Fruit fly (Drosophila melanogaster) whole organism, prepupa: ENCODE data around the gene CG5776.

Experiments used
- Blimp-1 ChIP-seq: fragments of 200-800 bp; sonication (Bioruptor generic); optimal IDR thresholded peaks from 3 replicates; lab custom pipeline; 2017; ENCODE audit warnings: missing biosample characterization, missing genetic modification characterization, mild to moderate bottlenecking, moderate library complexity, missing genetic modification reagents
- CG10631 ChIP-seq: fragments of 200-800 bp; sonication (Bioruptor generic); optimal IDR thresholded peaks from 2 replicates; lab custom pipeline; 2016; ENCODE audit warnings: missing biosample characterization, missing genetic modification characterization
- CG10669 ChIP-seq: fragments of 200-800 bp; sonication (Bioruptor generic); optimal IDR thresholded peaks from 3 replicates; lab custom pipeline; 2018; ENCODE audit warnings: missing biosample characterization, mild to moderate bottlenecking, missing genetic modification characterization, moderate library complexity
- CG11294 ChIP-seq: fragments of 200-800 bp; sonication (Bioruptor generic); IDR thresholded peaks from 2 replicates; pipeline ENCODE4 v1.3.6; 2022; ENCODE audit warnings: missing biosample characterization, missing genetic modification characterization
- CG11902 ChIP-seq: fragments of 200-800 bp; sonication (Bioruptor generic); optimal IDR thresholded peaks from 3 replicates; lab custom pipeline; 2016; ENCODE audit warnings: missing biosample characterization, missing genetic modification characterization
- CG1621 ChIP-seq: fragments of 200-800 bp; sonication (Bioruptor generic); optimal IDR thresholded peaks from 3 replicates; lab custom pipeline; 2018; ENCODE audit warnings: missing biosample characterization, mild to moderate bottlenecking, missing genetic modification characterization
- CG16779 ChIP-seq: fragments of 200-800 bp; sonication (Bioruptor generic); optimal IDR thresholded peaks from 3 replicates; lab custom pipeline; 2017; ENCODE audit warnings: missing biosample characterization, mild to moderate bottlenecking, missing genetic modification characterization
- CG31627 ChIP-seq: fragments of 200-800 bp; sonication (Bioruptor generic); optimal IDR thresholded peaks from 3 replicates; lab custom pipeline; 2016; ENCODE audit warnings: missing biosample characterization, missing genetic modification characterization
- CG34406 ChIP-seq: fragments of 200-800 bp; sonication (Bioruptor generic); optimal IDR thresholded peaks from 3 replicates; lab custom pipeline; 2016; ENCODE audit warnings: missing biosample characterization, missing genetic modification characterization
- CG3919 ChIP-seq: fragments of 200-800 bp; sonication (Bioruptor generic); optimal IDR thresholded peaks from 3 replicates; lab custom pipeline; 2016; ENCODE audit warnings: missing biosample characterization, missing genetic modification characterization
- CG4318 ChIP-seq: fragments of 200-800 bp; sonication (Bioruptor generic); optimal IDR thresholded peaks from 3 replicates; lab custom pipeline; 2017; ENCODE audit warnings: missing biosample characterization, mild to moderate bottlenecking, missing genetic modification characterization
- CG6792 ChIP-seq: fragments of 200-800 bp; sonication (Bioruptor generic); optimal IDR thresholded peaks from 3 replicates; lab custom pipeline; 2016; ENCODE audit warnings: missing biosample characterization, missing genetic modification characterization
- CG6808 ChIP-seq: fragments of 200-800 bp; sonication (Bioruptor generic); optimal IDR thresholded peaks from 3 replicates; lab custom pipeline; 2017; ENCODE audit warnings: missing biosample characterization, missing genetic modification characterization, mild to moderate bottlenecking, moderate library complexity, missing genetic modification reagents
- CG7368 ChIP-seq: fragments of 200-800 bp; sonication (Bioruptor generic); optimal IDR thresholded peaks from 3 replicates; lab custom pipeline; 2016; ENCODE audit warnings: missing biosample characterization, missing genetic modification characterization
- CG8119 ChIP-seq: fragments of 200-800 bp; sonication (Bioruptor generic); IDR thresholded peaks from 3 replicates; pipeline ENCODE4 v1.3.6; 2022; ENCODE audit warnings: missing biosample characterization, missing genetic modification characterization
- CG8632 ChIP-seq: fragments of 200-800 bp; sonication (Bioruptor generic); optimal IDR thresholded peaks from 3 replicates; lab custom pipeline; 2016; ENCODE audit warnings: missing biosample characterization, missing genetic modification characterization
- Eip78C ChIP-seq: fragments of 200-800 bp; sonication (Bioruptor generic); peaks from one replicate; lab custom pipeline; 2016; ENCODE audit warnings: missing biosample characterization, missing genetic modification characterization
- Eip93F ChIP-seq: fragments of 200-800 bp; sonication (Bioruptor generic); optimal IDR thresholded peaks from 2 replicates; lab custom pipeline; 2016; ENCODE audit warnings: missing biosample characterization, mild to moderate bottlenecking, missing genetic modification characterization
- Ets21C ChIP-seq: fragments of 200-800 bp; sonication (Bioruptor generic); optimal IDR thresholded peaks from 3 replicates; lab custom pipeline; 2016; ENCODE audit warnings: missing biosample characterization, missing genetic modification characterization
- Ets96B ChIP-seq: fragments of 200-800 bp; optimal IDR thresholded peaks from 2 replicates; lab custom pipeline; 2019; ENCODE audit warnings: missing biosample characterization, mild to moderate bottlenecking, missing genetic modification characterization, moderate library complexity
- Hr38 ChIP-seq: sonication (Bioruptor generic); optimal IDR thresholded peaks from 2 replicates; lab custom pipeline; 2016; ENCODE audit warnings: missing biosample characterization, missing genetic modification characterization
- Hr39 ChIP-seq: fragments of 200-800 bp; sonication (Bioruptor generic); optimal IDR thresholded peaks from 2 replicates; lab custom pipeline; 2016; ENCODE audit warnings: missing biosample characterization, missing genetic modification characterization
- Lpt ChIP-seq: fragments of 200-800 bp; sonication (Bioruptor generic); optimal IDR thresholded peaks from 3 replicates; lab custom pipeline; 2016; ENCODE audit warnings: missing biosample characterization, missing genetic modification characterization
- Sox15 ChIP-seq: fragments of 200-800 bp; sonication (Bioruptor generic); optimal IDR thresholded peaks from 3 replicates; lab custom pipeline; 2016; ENCODE audit warnings: missing biosample characterization, missing genetic modification characterization
- dac ChIP-seq: fragments of 200-800 bp; sonication (Bioruptor generic); optimal IDR thresholded peaks from 2 replicates; lab custom pipeline; 2017; ENCODE audit warnings: missing biosample characterization, mild to moderate bottlenecking, missing genetic modification characterization
- dsx ChIP-seq: fragments of 200-800 bp; optimal IDR thresholded peaks from 3 replicates; lab custom pipeline; 2019; ENCODE audit warnings: missing biosample characterization, mild to moderate bottlenecking, missing genetic modification characterization, moderate library complexity; ENCODE audit not compliant: poor library complexity, severe bottlenecking
- eg ChIP-seq: fragments of 200-800 bp; sonication (Bioruptor generic); IDR thresholded peaks from 3 replicates; pipeline ENCODE4 v1.3.6; 2022; ENCODE audit warnings: missing biosample characterization, missing genetic modification characterization
- net ChIP-seq: fragments of 200-800 bp; sonication (Bioruptor generic); optimal IDR thresholded peaks from 3 replicates; lab custom pipeline; 2016; ENCODE audit warnings: missing biosample characterization, missing genetic modification characterization
- salr ChIP-seq, 2 experiments: fragments of 200-800 bp; sonication (Bioruptor generic); optimal IDR thresholded peaks; 3 replicates each; lab custom pipeline; 2016 to 2018; ENCODE audit warnings: missing biosample characterization in 2 of 2, missing genetic modification characterization in 2 of 2, mild to moderate bottlenecking in 1 of 2
- spab ChIP-seq: fragments of 200-800 bp; sonication (Bioruptor generic); optimal IDR thresholded peaks from 2 replicates; lab custom pipeline; 2017; ENCODE audit warnings: missing biosample characterization, mild to moderate bottlenecking, missing genetic modification characterization, missing genetic modification reagents
- ss ChIP-seq, 2 experiments: fragments of 200-800 bp; sonication (Bioruptor generic); optimal IDR thresholded peaks; 2 replicates in 1 of 2; 3 replicates in 1 of 2; lab custom pipeline; 2017 to 2018; ENCODE audit warnings: mild to moderate bottlenecking in 2 of 2, missing biosample characterization in 2 of 2, missing genetic modification characterization in 2 of 2, moderate library complexity in 1 of 2
- svp ChIP-seq: fragments of 200-800 bp; sonication (Bioruptor generic); peaks from one replicate; lab custom pipeline; 2016; ENCODE audit warnings: missing biosample characterization, missing genetic modification characterization
- vri ChIP-seq: fragments of 200-800 bp; sonication (Bioruptor generic); optimal IDR thresholded peaks from 3 replicates; lab custom pipeline; 2016; ENCODE audit warnings: missing biosample characterization, mild to moderate bottlenecking, missing genetic modification characterization

Gene CG5776

dm6 chr2L:12678286-12678685 lies 26.0 kb downstream of the CG5776 start:
- TF ChIP-seq CG6792 (GFP tag; lab: Kevin White, UChicago) = no peak
- TF ChIP-seq CG3919 (GFP tag; lab: Kevin White, UChicago) = no peak
- no peak for TF ChIP-seq CG7368 (GFP tag; lab: Kevin White, UChicago)
- no peak for TF ChIP-seq vri (GFP tag; lab: Kevin White, UChicago)
- TF ChIP-seq dsx (GFP tag; lab: Kevin White, UChicago) = no peak
- TF ChIP-seq CG34406 (GFP tag; lab: Kevin White, UChicago) = no peak
- no peak for TF ChIP-seq CG8119
- TF ChIP-seq Hr38 (GFP tag; lab: Kevin White, UChicago) = no peak
- TF ChIP-seq Eip78C = no peak
- no peak for TF ChIP-seq svp (GFP tag; lab: Kevin White, UChicago)
- no peak for TF ChIP-seq CG16779
- TF ChIP-seq spab (GFP tag; lab: Kevin White, UChicago) = no peak
- TF ChIP-seq eg = no peak
- TF ChIP-seq dac (GFP tag; lab: Kevin White, UChicago) = no peak
- TF ChIP-seq CG10669 (GFP tag; lab: Kevin White, UChicago) = no peak
- TF ChIP-seq Ets21C = no peak
- TF ChIP-seq ss (GFP tag; optimal IDR thresholded peaks at IDR 0.05; lab: Kevin White, UChicago) = no peak
- TF ChIP-seq CG8632 (GFP tag; lab: Kevin White, UChicago) = no peak
- TF ChIP-seq Sox15 (GFP tag; lab: Kevin White, UChicago) = no peak

dm6 chr2L:12674365-12674764 lies 29.9 kb downstream of the CG5776 start:
- TF ChIP-seq CG10669 (GFP tag; lab: Kevin White, UChicago) (no peak), CG1621 (tag; lab: Kevin White, UChicago) (no peak), CG11902 (GFP tag; lab: Kevin White, UChicago) (no peak), Blimp-1 (GFP tag; lab: Kevin White, UChicago) (no peak), CG11294 (GFP tag; lab: Robert Waterston, UW) (no peak), salr (GFP tag; optimal IDR thresholded peaks at IDR 0.05; lab: Kevin White, UChicago) (no peak), CG16779 (no peak), CG6808 (no peak), CG34406 (GFP tag; lab: Kevin White, UChicago) (no peak), CG31627 (GFP tag; lab: Kevin White, UChicago) (no peak), CG4318 (GFP tag; lab: Kevin White, UChicago) (no peak)

dm6 chr2L:12672296-12672695 lies 32.0 kb downstream of the CG5776 start:
- TF ChIP-seq CG8119 (no peak), CG10631 (GFP tag; lab: Kevin White, UChicago) (no peak), net (GFP tag; lab: Kevin White, UChicago) (no peak), Eip93F (GFP tag; lab: Kevin White, UChicago) (no peak), spab (GFP tag; lab: Kevin White, UChicago) (no peak), CG31627 (GFP tag; lab: Kevin White, UChicago) (no peak), Hr39 (GFP tag; lab: Kevin White, UChicago) (no peak), CG11902 (GFP tag; lab: Kevin White, UChicago) (no peak), Eip78C (no peak), Blimp-1 (GFP tag; lab: Kevin White, UChicago) (no peak), CG3919 (GFP tag; lab: Kevin White, UChicago) (no peak), CG16779 (no peak)
- TF ChIP-seq, all 60 proteins: peak for 0

- TF ChIP-seq Lpt (GFP tag; lab: Kevin White, UChicago) (no peak), Ets96B (tag; lab: Kevin White, UChicago) (no peak), Ets21C (no peak), spab (GFP tag; lab: Kevin White, UChicago) (no peak)
- TF ChIP-seq, all 60 proteins: peak for 0
Observed at dm6 chr2L:12669614-12670013, 34.6 kb downstream of the CG5776 start, which contains the start of gene Nepl7. Gene Nepl7 (minus strand): TSS chr2L:12669714.
